Worm (Caenorhabditis elegans): Measurements from ENCODE around the gene nrde-2.
A peak's percentile ranks its signal among the peaks of the same experiment; 100 is the strongest.
"Not testable (repeated sequence)": the region's sequence is repeated elsewhere in the genome, so short reads cannot be mapped to it uniquely, and the experiment has no call there.

Gene nrde-2

ce11 chrII:10247594-10248283, at the start of gene nrde-2:
nrde-2 (minus strand) TSS chrII:10247638.
- TF ChIP-seq elt-3 (tag; optimal IDR thresholded peaks at IDR 0.05); unc-62 (GFP tag; optimal IDR thresholded peaks at IDR 0.05); nhr-21 (tag; optimal IDR thresholded peaks at IDR 0.05): not testable (repeated sequence)

- TF ChIP-seq sma-9 (GFP tag; optimal IDR thresholded peaks at IDR 0.05) (peak; percentile 88), sma-9 (tag; optimal IDR thresholded peaks at IDR 0.05) (no peak), sma-3 (GFP tag; optimal IDR thresholded peaks at IDR 0.05) (peak; percentile 83), blmp-1 (tag; optimal IDR thresholded peaks at IDR 0.05; ENCODE audit: insufficient read depth) (peak; percentile 73), alr-1 (tag; optimal IDR thresholded peaks at IDR 0.05) (no peak), nhr-21 (tag; optimal IDR thresholded peaks at IDR 0.05) (peak; percentile 67), egl-27 (tag; optimal IDR thresholded peaks at IDR 0.05) (peak; percentile 20), fos-1 (tag; optimal IDR thresholded peaks at IDR 0.05) (peak; percentile 27), nhr-11 (tag; optimal IDR thresholded peaks at IDR 0.05) (no peak)
These were observed 46.8 kb upstream of the nrde-2 start for ce11 chrII:10294262-10294661.

ce11 chrII:10288926-10289325, 41.5 kb upstream of the nrde-2 start:
- TF ChIP-seq nhr-21 (tag; optimal IDR thresholded peaks at IDR 0.05) (peak; percentile 16), F13H6.1 (tag; optimal IDR thresholded peaks at IDR 0.05) (peak; percentile 16), unc-62 (GFP tag; optimal IDR thresholded peaks at IDR 0.05) (no peak), lsy-2 (tag; optimal IDR thresholded peaks at IDR 0.05) (peak in 1 of 2 experiments; percentile 32), fos-1 (tag; optimal IDR thresholded peaks at IDR 0.05) (peak; percentile 22), nhr-77 (tag; optimal IDR thresholded peaks at IDR 0.05) (no peak), nhr-23 (tag; optimal IDR thresholded peaks at IDR 0.05) (no peak), nhr-129 (tag; optimal IDR thresholded peaks at IDR 0.05) (peak; percentile 79)

ce11 chrII:10284991-10285390, 37.6 kb upstream of the nrde-2 start:
- TF ChIP-seq lsy-2 (tag; optimal IDR thresholded peaks at IDR 0.05) (peak in 1 of 2 experiments; percentile 3), C34F6.9 (tag; optimal IDR thresholded peaks at IDR 0.05) (no peak)

ce11 chrII:10283145-10283544, 35.7 kb upstream of the nrde-2 start:
- no peak for TF ChIP-seq mab-5 (tag; optimal IDR thresholded peaks at IDR 0.05)

ce11 chrII:10281674-10282073, 34.2 kb upstream of the nrde-2 start:
- no peak for TF ChIP-seq nhr-25 (tag; optimal IDR thresholded peaks at IDR 0.05)
- no peak for TF ChIP-seq ztf-11 (tag; optimal IDR thresholded peaks at IDR 0.05)
- TF ChIP-seq nhr-237 (tag; optimal IDR thresholded peaks at IDR 0.05), result no peak
- TF ChIP-seq fos-1 (tag; optimal IDR thresholded peaks at IDR 0.05), result peak; percentile 3

ce11 chrII:10279561-10279960, 32.1 kb upstream of the nrde-2 start, which contains the start of gene ZK971.1:
ZK971.1 (minus strand) TSS chrII:10279661.
- TF ChIP-seq nhr-129 (tag; optimal IDR thresholded peaks at IDR 0.05), result no peak

- TF ChIP-seq sem-4 (tag; optimal IDR thresholded peaks at IDR 0.05), result no peak
- no peak for TF ChIP-seq nhr-21 (tag; optimal IDR thresholded peaks at IDR 0.05)
- no peak for TF ChIP-seq ceh-16 (tag; optimal IDR thresholded peaks at IDR 0.05)
- TF ChIP-seq nhr-129 (tag; optimal IDR thresholded peaks at IDR 0.05), result no peak
- TF ChIP-seq aly-2 (tag; optimal IDR thresholded peaks at IDR 0.05), result no peak
- TF ChIP-seq ztf-11 (tag; optimal IDR thresholded peaks at IDR 0.05), result no peak
These were observed 23.7 kb upstream of the nrde-2 start, which contains the start of gene F54B3.4 for ce11 chrII:10271093-10271492. F54B3.4 (minus strand) TSS chrII:10271193.

ce11 chrII:10270052-10270451, 22.6 kb upstream of the nrde-2 start, which contains the start of gene F54B3.2:
F54B3.2 (minus strand) TSS chrII:10270152.
- TF ChIP-seq nhr-129 (tag; optimal IDR thresholded peaks at IDR 0.05), result no peak
- TF ChIP-seq ceh-16 (tag; optimal IDR thresholded peaks at IDR 0.05), result no peak
- TF ChIP-seq nhr-21 (tag; optimal IDR thresholded peaks at IDR 0.05), result no peak
- TF ChIP-seq elt-1 (tag; optimal IDR thresholded peaks at IDR 0.05), result no peak
- TF ChIP-seq sma-3 (GFP tag; optimal IDR thresholded peaks at IDR 0.05), result no peak
- no peak for TF ChIP-seq ceh-82 (tag; optimal IDR thresholded peaks at IDR 0.05)
- TF ChIP-seq lin-13 (GFP tag; optimal IDR thresholded peaks at IDR 0.05), result no peak
- TF ChIP-seq nhr-6 (tag; optimal IDR thresholded peaks at IDR 0.05), result no peak
- TF ChIP-seq mab-5 (tag; optimal IDR thresholded peaks at IDR 0.05), result no peak
- TF ChIP-seq R02D3.7 (tag; optimal IDR thresholded peaks at IDR 0.05), result no peak
- no peak for TF ChIP-seq ztf-11 (tag; optimal IDR thresholded peaks at IDR 0.05)
- no peak for TF ChIP-seq nhr-237 (tag; optimal IDR thresholded peaks at IDR 0.05)
- no peak for TF ChIP-seq crh-2 (tag; optimal IDR thresholded peaks at IDR 0.05)
- no peak for TF ChIP-seq sma-9 (GFP tag; optimal IDR thresholded peaks at IDR 0.05)
- no peak for TF ChIP-seq sma-9 (tag; optimal IDR thresholded peaks at IDR 0.05)
- TF ChIP-seq blmp-1 (tag; optimal IDR thresholded peaks at IDR 0.05; ENCODE audit: insufficient read depth), result no peak

Data from whole organism, L2 larva.